Worm (Caenorhabditis elegans) whole organism, L1 larva: ENCODE measurements around the gene gfat-1.

Experiments
- aha-1 ChIP-seq: fragments of 150-350 bp; optimal IDR thresholded peaks from 2 replicates; lab custom pipeline; 2014; ENCODE audit warnings: missing biosample characterization, missing genetic modification characterization
- aly-2 ChIP-seq: fragments of 150-350 bp; optimal IDR thresholded peaks from 2 replicates; lab custom pipeline; 2014; ENCODE audit warnings: missing biosample characterization, missing genetic modification characterization
- ama-1 ChIP-seq: fragments of 150-350 bp; optimal IDR thresholded peaks from 2 replicates; lab custom pipeline; 2014
- blmp-1 ChIP-seq: fragments of 150-350 bp; optimal IDR thresholded peaks from 2 replicates; lab custom pipeline; 2014; ENCODE audit warnings: missing biosample characterization, missing genetic modification characterization
- ceh-8 ChIP-seq: fragments of 200-800 bp; sonication (Bioruptor generic); optimal IDR thresholded peaks from 2 replicates; lab custom pipeline; 2018; ENCODE audit warnings: mild to moderate bottlenecking, missing genetic modification characterization, moderate library complexity, missing compliant biosample characterization
- ceh-82 ChIP-seq, 3 experiments: fragments of 150-350 bp in 1 of 3; sonication (generic microtip) in 2 of 3; optimal IDR thresholded peaks; 2 replicates each; lab custom pipeline; 2014 to 2017; ENCODE audit warnings: missing biosample characterization in 3 of 3, missing genetic modification characterization in 3 of 3
- dpl-1 ChIP-seq, 3 experiments: fragments of 150-350 bp in 2 of 3; sonication (generic microtip) in 1 of 3; optimal IDR thresholded peaks; 2 replicates each; lab custom pipeline; 2014 to 2017; ENCODE audit warnings: missing biosample characterization in 3 of 3, missing genetic modification characterization in 3 of 3, missing genetic modification reagents in 3 of 3
- dsc-1 ChIP-seq: sonication (generic microtip); optimal IDR thresholded peaks from 2 replicates; lab custom pipeline; 2016; ENCODE audit warnings: mild to moderate bottlenecking, missing genetic modification characterization, missing compliant biosample characterization
- efl-1 ChIP-seq, 4 experiments: fragments of 150-350 bp; optimal IDR thresholded peaks in 3 of 4; peaks in 1 of 4; 1 replicate in 1 of 4; 2 replicates in 3 of 4; lab custom pipeline; 2014; ENCODE audit warnings: missing biosample characterization in 2 of 4, missing genetic modification characterization in 2 of 4, missing genetic modification reagents in 2 of 4
- efl-3 ChIP-seq: fragments of 200-800 bp; sonication (Bioruptor generic); optimal IDR thresholded peaks from 2 replicates; lab custom pipeline; 2018; ENCODE audit warnings: mild to moderate bottlenecking, missing genetic modification characterization, missing compliant biosample characterization
- egl-13 ChIP-seq: sonication (generic microtip); optimal IDR thresholded peaks from 2 replicates; lab custom pipeline; 2016; ENCODE audit warnings: missing genotype, missing genetic modification reagents, missing genetic modification characterization, missing compliant biosample characterization
- egl-27 ChIP-seq, 2 experiments: fragments of 150-350 bp in 1 of 2; sonication (generic microtip); optimal IDR thresholded peaks; 3 replicates each; lab custom pipeline; 2017 to 2018; ENCODE audit warnings: missing biosample characterization in 2 of 2, missing genetic modification characterization in 2 of 2, missing genetic modification reagents in 2 of 2
- elt-2 ChIP-seq: sonication (generic microtip); optimal IDR thresholded peaks from 2 replicates; lab custom pipeline; 2016; ENCODE audit warnings: missing genetic modification characterization, mild to moderate bottlenecking, inconsistent platforms, missing compliant biosample characterization, missing genetic modification reagents
- elt-3 ChIP-seq, 6 experiments: fragments of 150-350 bp in 1 of 6; sonication (generic microtip); optimal IDR thresholded peaks; 2 replicates each; lab custom pipeline; 2017 to 2018; ENCODE audit warnings: missing biosample characterization in 6 of 6, missing genetic modification characterization in 6 of 6, inconsistent platforms in 1 of 6
- fos-1 ChIP-seq: fragments of 150-350 bp; optimal IDR thresholded peaks from 2 replicates; lab custom pipeline; 2014; ENCODE audit warnings: missing biosample characterization, missing genetic modification characterization
- hpl-2 ChIP-seq: fragments of 150-350 bp; optimal IDR thresholded peaks from 2 replicates; lab custom pipeline; 2014; ENCODE audit warnings: missing biosample characterization, missing genetic modification reagents, missing genetic modification characterization
- isw-1 ChIP-seq: fragments of 200-800 bp; sonication (Bioruptor generic); IDR thresholded peaks from 2 replicates; pipeline ENCODE4 v1.3.6; 2022; ENCODE audit warnings: missing genetic modification characterization, missing compliant biosample characterization
- jun-1 ChIP-seq: fragments of 150-350 bp; optimal IDR thresholded peaks from 2 replicates; lab custom pipeline; 2014; ENCODE audit warnings: missing biosample characterization, missing genetic modification reagents, missing genetic modification characterization
- lin-13 ChIP-seq: fragments of 150-350 bp; optimal IDR thresholded peaks from 2 replicates; lab custom pipeline; 2014; ENCODE audit warnings: missing biosample characterization, missing genetic modification reagents, missing genetic modification characterization
- lin-15B ChIP-seq: fragments of 150-350 bp; sonication (generic microtip); optimal IDR thresholded peaks from 3 replicates; lab custom pipeline; 2014; ENCODE audit warnings: missing biosample characterization, missing genetic modification characterization
- lin-35 ChIP-seq, 2 experiments: fragments of 150-350 bp; optimal IDR thresholded peaks; 2 replicates each; lab custom pipeline; 2014; ENCODE audit warnings: missing biosample characterization in 2 of 2, missing genetic modification characterization in 2 of 2, missing genetic modification reagents in 2 of 2
- lin-39 ChIP-seq: fragments of 150-350 bp; optimal IDR thresholded peaks from 2 replicates; lab custom pipeline; 2014; ENCODE audit warnings: missing biosample characterization, missing genetic modification reagents, missing genetic modification characterization
- lsy-2 ChIP-seq, 2 experiments: fragments of 150-350 bp; optimal IDR thresholded peaks; 2 replicates each; lab custom pipeline; 2014; ENCODE audit warnings: missing biosample characterization in 2 of 2, missing genetic modification characterization in 2 of 2
- mab-9 ChIP-seq: fragments of 200-800 bp; sonication (Bioruptor generic); IDR thresholded peaks from 2 replicates; pipeline ENCODE4 v1.3.6; 2022; ENCODE audit warnings: missing genetic modification reagents, missing genetic modification characterization, missing compliant biosample characterization
- mdl-1 ChIP-seq, 2 experiments: fragments of 150-350 bp; optimal IDR thresholded peaks; 2 replicates each; lab custom pipeline; 2014 to 2017; ENCODE audit warnings: missing biosample characterization in 2 of 2, missing genetic modification characterization in 2 of 2, inconsistent platforms in 1 of 2
- nhr-11 ChIP-seq: fragments of 150-350 bp; optimal IDR thresholded peaks from 2 replicates; lab custom pipeline; 2014; ENCODE audit warnings: missing biosample characterization, missing genetic modification characterization
- nhr-19 ChIP-seq: fragments of 200-800 bp; sonication (Bioruptor generic); conservative IDR thresholded peaks from 2 replicates; pipeline ENCODE4 v1.3.6; 2022; ENCODE audit warnings: missing genetic modification characterization, missing compliant biosample characterization
- nhr-20 ChIP-seq: sonication (generic microtip); optimal IDR thresholded peaks from 2 replicates; lab custom pipeline; 2016; ENCODE audit warnings: mild to moderate bottlenecking, missing genetic modification characterization, missing compliant biosample characterization
- nhr-237 ChIP-seq: fragments of 150-350 bp; optimal IDR thresholded peaks from 2 replicates; lab custom pipeline; 2014; ENCODE audit warnings: missing biosample characterization, missing genetic modification characterization
- nhr-28 ChIP-seq: fragments of 150-350 bp; optimal IDR thresholded peaks from 2 replicates; lab custom pipeline; 2014; ENCODE audit warnings: missing biosample characterization, missing genetic modification characterization
- nhr-77 ChIP-seq: fragments of 150-350 bp; optimal IDR thresholded peaks from 2 replicates; lab custom pipeline; 2014; ENCODE audit warnings: missing biosample characterization, missing genetic modification characterization
- nhr-85 ChIP-seq: sonication (generic microtip); peaks from one replicate; lab custom pipeline; 2016; ENCODE audit warnings: missing genetic modification characterization, inconsistent platforms, missing compliant biosample characterization
- nhr-90 ChIP-seq: sonication (generic microtip); optimal IDR thresholded peaks from 2 replicates; lab custom pipeline; 2016; ENCODE audit warnings: mild to moderate bottlenecking, missing genetic modification characterization, missing compliant biosample characterization; ENCODE audit not compliant: poor library complexity
- pax-3 ChIP-seq: fragments of 200-800 bp; sonication (Bioruptor generic); optimal IDR thresholded peaks from 2 replicates; lab custom pipeline; 2018; ENCODE audit warnings: mild to moderate bottlenecking, missing genetic modification characterization, moderate library complexity, missing compliant biosample characterization
- sox-4 ChIP-seq: sonication (generic microtip); optimal IDR thresholded peaks from 2 replicates; lab custom pipeline; 2016; ENCODE audit warnings: missing genetic modification characterization, missing compliant biosample characterization
- sptf-1 ChIP-seq: fragments of 150-350 bp; optimal IDR thresholded peaks from 2 replicates; lab custom pipeline; 2014; ENCODE audit warnings: missing biosample characterization, missing genetic modification characterization
- sup-37 ChIP-seq: fragments of 200-800 bp; sonication (Bioruptor generic); optimal IDR thresholded peaks from 2 replicates; lab custom pipeline; 2018; ENCODE audit warnings: mild to moderate bottlenecking, missing genetic modification characterization, missing compliant biosample characterization
- swsn-7 ChIP-seq: sonication (generic microtip); optimal IDR thresholded peaks from 2 replicates; lab custom pipeline; 2016; ENCODE audit warnings: missing genetic modification characterization, missing compliant biosample characterization
- tbx-2 ChIP-seq: sonication (generic microtip); optimal IDR thresholded peaks from 2 replicates; lab custom pipeline; 2016; ENCODE audit warnings: missing genetic modification characterization, missing compliant biosample characterization
- tlp-1 ChIP-seq: fragments of 150-350 bp; optimal IDR thresholded peaks from 2 replicates; lab custom pipeline; 2014; ENCODE audit warnings: missing biosample characterization, missing genetic modification characterization
- unc-130 ChIP-seq: fragments of 150-350 bp; optimal IDR thresholded peaks from 2 replicates; lab custom pipeline; 2017; ENCODE audit warnings: missing biosample characterization, missing genetic modification characterization, inconsistent platforms
- unc-30 ChIP-seq: sonication (generic microtip); optimal IDR thresholded peaks from 2 replicates; lab custom pipeline; 2017; ENCODE audit warnings: missing biosample characterization, missing genetic modification characterization
- unc-86 ChIP-seq: sonication (generic microtip); optimal IDR thresholded peaks from 2 replicates; lab custom pipeline; 2016; ENCODE audit warnings: missing genetic modification characterization, missing compliant biosample characterization
- unc-98 ChIP-seq: fragments of 200-800 bp; sonication (Bioruptor generic); IDR thresholded peaks from 2 replicates; pipeline ENCODE4 v1.3.6; 2022; ENCODE audit warnings: missing genetic modification characterization, missing compliant biosample characterization
- xbp-1 ChIP-seq: sonication (generic microtip); optimal IDR thresholded peaks from 2 replicates; lab custom pipeline; 2016; ENCODE audit warnings: missing genetic modification characterization, missing compliant biosample characterization
- zip-4 ChIP-seq: fragments of 200-800 bp; sonication (Bioruptor generic); optimal IDR thresholded peaks from 2 replicates; lab custom pipeline; 2018; ENCODE audit warnings: mild to moderate bottlenecking, missing genetic modification characterization, moderate library complexity, missing compliant biosample characterization
- ztf-11 ChIP-seq, 2 experiments: sonication (generic microtip); optimal IDR thresholded peaks; 2 replicates each; lab custom pipeline; 2016 to 2017; ENCODE audit warnings: missing genetic modification characterization in 2 of 2, missing biosample characterization in 1 of 2, missing compliant biosample characterization in 1 of 2
- ztf-4 ChIP-seq: fragments of 150-350 bp; optimal IDR thresholded peaks from 2 replicates; lab custom pipeline; 2014; ENCODE audit warnings: missing biosample characterization, missing genetic modification characterization

Gene gfat-1

DNA sequence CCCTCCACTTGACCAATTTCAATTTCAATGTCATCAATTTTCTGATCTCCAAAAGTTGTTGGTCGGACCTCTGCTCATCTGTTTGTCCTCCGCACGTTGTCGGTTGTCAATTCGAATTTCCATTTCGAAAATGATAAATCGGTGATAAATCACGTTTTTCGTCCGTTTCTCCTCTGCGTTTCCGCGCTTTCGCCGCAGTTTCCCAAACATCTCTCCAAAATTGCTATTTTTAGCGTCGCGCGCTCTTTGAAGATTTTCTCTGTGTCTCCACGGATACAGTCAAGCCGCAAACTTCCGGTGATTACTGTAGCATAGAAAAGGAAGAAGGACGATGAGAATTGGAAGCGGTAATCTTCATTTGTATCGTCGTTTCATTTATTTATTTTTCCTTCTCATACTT is 46.8 kb upstream of the gfat-1 start (continued):
- TF ChIP-seq sup-37 (GFP tag; lab: Kevin White, UChicago) (no peak), dpl-1 (GFP tag; optimal IDR thresholded peaks at IDR 0.05; lab: Kevin White, UChicago) (peak in 1 of 3 experiments; percentile 2), ceh-8 (no peak), lin-13 (GFP tag; lab: Kevin White, UChicago) (no peak), nhr-28 (tag; lab: Kevin White, UChicago) (no peak), hpl-2 (GFP tag; lab: Kevin White, UChicago) (no peak), xbp-1 (no peak), fos-1 (tag; lab: Kevin White, UChicago) (peak; percentile 23), ceh-82 (tag; optimal IDR thresholded peaks at IDR 0.05; lab: Kevin White, UChicago) (no peak), sptf-1 (tag; lab: Kevin White, UChicago) (no peak), lin-35 (GFP tag; optimal IDR thresholded peaks at IDR 0.05; lab: Kevin White, UChicago) (peak in 1 of 2 experiments; percentile 61), aha-1 (tag; lab: Kevin White, UChicago) (no peak), efl-3 (GFP tag; lab: Kevin White, UChicago) (no peak), isw-1 (GFP tag; lab: Robert Waterston, UW) (no peak), blmp-1 (peak; percentile 84), tbx-2 (peak; percentile 80), dsc-1 (tag; lab: Kevin White, UChicago) (no peak), elt-3 (tag; optimal IDR thresholded peaks at IDR 0.05; lab: Kevin White, UChicago) (peak in 3 of 6 experiments; percentile 26 to 60 (median 59)), mab-9 (GFP tag; lab: Robert Waterston, UW) (no peak), unc-130 (tag; lab: Kevin White, UChicago) (peak; percentile 57), nhr-85 (tag; lab: Kevin White, UChicago) (peak; percentile 97), sox-4 (tag; lab: Kevin White, UChicago) (no peak), tlp-1 (no peak), pax-3 (no peak), nhr-19 (GFP tag; lab: Robert Waterston, UW) (peak; percentile 49), nhr-237 (no peak), mdl-1 (tag; optimal IDR thresholded peaks at IDR 0.05; lab: Kevin White, UChicago) (peak in 1 of 2 experiments; percentile 73), lin-39 (no peak), efl-1 (optimal IDR thresholded peaks at IDR 0.05; lab: Kevin White, UChicago) (no peak), efl-1 (GFP tag; optimal IDR thresholded peaks at IDR 0.05 in 1 of 2; lab: Kevin White, UChicago) (peak in 1 of 2 experiments; percentile 92), nhr-20 (peak; percentile 81), nhr-90 (peak; percentile 79), egl-27 (tag; optimal IDR thresholded peaks at IDR 0.05; lab: Kevin White, UChicago) (no peak), unc-30 (tag; lab: Kevin White, UChicago) (no peak), nhr-11 (tag; lab: Kevin White, UChicago) (no peak), aly-2 (tag; lab: Kevin White, UChicago) (no peak), unc-98 (GFP tag; lab: Robert Waterston, UW) (no peak)

- TF ChIP-seq ztf-11 (tag; optimal IDR thresholded peaks at IDR 0.05; lab: Kevin White, UChicago) (no peak), efl-1 (optimal IDR thresholded peaks at IDR 0.05; lab: Kevin White, UChicago) (no peak), efl-1 (GFP tag; optimal IDR thresholded peaks at IDR 0.05 in 1 of 2; lab: Kevin White, UChicago) (peak in 1 of 2 experiments; percentile 58)
Observed at ce11 chrII:11637817-11638216, 42.6 kb upstream of the gfat-1 start.

DNA sequence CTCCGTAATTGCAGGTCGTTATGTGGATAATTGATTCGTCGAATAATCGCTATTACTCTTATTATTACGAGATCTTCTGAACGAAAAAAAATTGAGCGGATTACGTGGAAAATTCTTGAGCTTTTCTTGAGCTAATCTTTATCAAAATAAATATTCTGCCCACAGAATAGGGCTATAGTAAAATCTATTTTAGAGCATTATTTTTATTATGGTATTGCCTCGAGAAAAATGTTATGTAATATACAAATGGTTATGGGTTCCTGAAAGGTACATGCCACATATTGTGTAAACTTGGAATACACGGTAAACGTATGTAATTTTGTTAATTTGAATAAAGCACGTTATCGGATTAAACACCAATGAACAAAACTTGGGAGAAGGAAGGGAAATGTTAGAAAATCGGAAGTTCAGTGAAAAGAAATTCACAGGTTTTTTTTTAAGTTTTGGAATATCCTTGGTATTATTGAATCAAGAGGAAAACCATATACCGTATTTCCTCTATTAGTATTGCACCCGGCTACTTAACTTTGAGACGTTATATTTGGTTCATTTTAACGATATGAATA is 42.1 kb upstream of the gfat-1 start:
- TF ChIP-seq nhr-77 (peak; percentile 5), aly-2 (tag; lab: Kevin White, UChicago) (peak; percentile 75), lsy-2 (tag; optimal IDR thresholded peaks at IDR 0.05; lab: Kevin White, UChicago) (peak; percentile 25 to 59), mab-9 (GFP tag; lab: Robert Waterston, UW) (no peak), ama-1 (lab: Kevin White, UChicago) (peak; percentile 79), nhr-20 (peak; percentile 8), pax-3 (no peak), unc-86 (peak; percentile 44), efl-1 (optimal IDR thresholded peaks at IDR 0.05; lab: Kevin White, UChicago) (peak in 1 of 2 experiments; percentile 2), efl-1 (GFP tag; optimal IDR thresholded peaks at IDR 0.05 in 1 of 2; lab: Kevin White, UChicago) (peak in 1 of 2 experiments; percentile 85), egl-13 (tag; lab: Kevin White, UChicago) (peak; percentile 40), egl-27 (tag; optimal IDR thresholded peaks at IDR 0.05; lab: Kevin White, UChicago) (no peak), lin-15B (tag; lab: Kevin White, UChicago) (no peak), ztf-4 (tag; lab: Kevin White, UChicago) (peak; percentile 83), lin-39 (peak; percentile 31), fos-1 (tag; lab: Kevin White, UChicago) (peak; percentile 53), jun-1 (tag; lab: Kevin White, UChicago) (peak; percentile 17), elt-2 (tag; lab: Kevin White, UChicago) (peak; percentile 30), nhr-11 (tag; lab: Kevin White, UChicago) (peak; percentile 32), blmp-1 (peak; percentile 10), zip-4 (peak; percentile 24), dsc-1 (tag; lab: Kevin White, UChicago) (peak; percentile 72), swsn-7 (tag; lab: Kevin White, UChicago) (peak; percentile 17)
